Fruit fly (Drosophila melanogaster) whole organism, embryonic: ENCODE data around the gene CG15890.

Experiments
- Asciz ChIP-seq: fragments of 200-800 bp; sonication (Bioruptor generic); optimal IDR thresholded peaks from 2 replicates; lab custom pipeline; 2017; ENCODE audit warnings: missing biosample characterization, mild to moderate bottlenecking, missing genetic modification characterization, missing genetic modification reagents
- Atf-2 ChIP-seq: fragments of 200-800 bp; sonication (Bioruptor generic); optimal IDR thresholded peaks from 2 replicates; lab custom pipeline; 2016; ENCODE audit warnings: missing biosample characterization, missing genetic modification characterization
- BEAF-32 ChIP-seq: fragments of 200-800 bp; sonication (Bioruptor generic); optimal IDR thresholded peaks from 3 replicates; lab custom pipeline; 2017; ENCODE audit warnings: missing biosample characterization, missing genetic modification characterization, mild to moderate bottlenecking, moderate library complexity, missing genetic modification reagents
- CG10654 ChIP-seq: fragments of 200-800 bp; sonication (Bioruptor generic); optimal IDR thresholded peaks from 2 replicates; lab custom pipeline; 2016; ENCODE audit warnings: missing biosample characterization, missing genetic modification characterization
- CG10959 ChIP-seq: fragments of 200-800 bp; sonication (Bioruptor generic); IDR thresholded peaks from 2 replicates; pipeline ENCODE4 v1.3.6; 2022; ENCODE audit warnings: missing biosample characterization, missing genetic modification characterization
- CG11247 ChIP-seq: fragments of 200-800 bp; sonication (Bioruptor generic); IDR thresholded peaks from 2 replicates; pipeline ENCODE4 v1.3.6; 2022; ENCODE audit warnings: missing biosample characterization, missing genetic modification characterization
- CG14667 ChIP-seq: fragments of 200-800 bp; sonication (Bioruptor generic); IDR thresholded peaks from 2 replicates; pipeline ENCODE4 v1.3.6; 2022; ENCODE audit warnings: missing biosample characterization, missing genetic modification characterization
- CG14965 ChIP-seq: fragments of 200-800 bp; sonication (Bioruptor generic); optimal IDR thresholded peaks from 2 replicates; lab custom pipeline; 2016; ENCODE audit warnings: missing biosample characterization, missing genetic modification characterization, borderline replicate concordance
- CG15011 ChIP-seq: fragments of 200-800 bp; sonication (Bioruptor generic); optimal IDR thresholded peaks from 3 replicates; lab custom pipeline; 2018; ENCODE audit warnings: missing biosample characterization, mild to moderate bottlenecking, missing genetic modification characterization
- CG15601 ChIP-seq: fragments of 200-800 bp; sonication (Bioruptor generic); optimal IDR thresholded peaks from 3 replicates; lab custom pipeline; 2019; ENCODE audit warnings: missing biosample characterization, mild to moderate bottlenecking, missing genetic modification characterization, moderate library complexity
- CG1603 ChIP-seq: fragments of 200-800 bp; sonication (Bioruptor generic); optimal IDR thresholded peaks from 2 replicates; lab custom pipeline; 2019; ENCODE audit warnings: missing biosample characterization, mild to moderate bottlenecking, missing genetic modification characterization, moderate library complexity
- CG18011 ChIP-seq: fragments of 200-800 bp; sonication (Bioruptor generic); optimal IDR thresholded peaks from 2 replicates; lab custom pipeline; 2017; ENCODE audit warnings: missing biosample characterization, missing genetic modification characterization, mild to moderate bottlenecking, moderate library complexity, missing genotype
- CG2199 ChIP-seq: fragments of 200-800 bp; sonication (Bioruptor generic); IDR thresholded peaks from 3 replicates; pipeline ENCODE4 v1.3.6; 2022; ENCODE audit warnings: missing biosample characterization, missing genetic modification characterization
- CG31224 ChIP-seq: fragments of 200-800 bp; sonication (Bioruptor generic); IDR thresholded peaks from 2 replicates; pipeline ENCODE4 v1.3.6; 2022; ENCODE audit warnings: missing biosample characterization, missing genetic modification characterization
- CG31388 ChIP-seq: fragments of 200-800 bp; sonication (Bioruptor generic); optimal IDR thresholded peaks from 2 replicates; lab custom pipeline; 2016; ENCODE audit warnings: missing biosample characterization, missing genetic modification characterization
- CG3163 ChIP-seq: fragments of 200-800 bp; sonication (Bioruptor generic); optimal IDR thresholded peaks from 3 replicates; lab custom pipeline; 2016; ENCODE audit warnings: missing biosample characterization, missing genetic modification characterization
- CG3281 ChIP-seq: fragments of 200-800 bp; sonication (Bioruptor generic); optimal IDR thresholded peaks from 3 replicates; lab custom pipeline; 2017; ENCODE audit warnings: missing biosample characterization, mild to moderate bottlenecking, missing genetic modification characterization
- CG33213 ChIP-seq: fragments of 200-800 bp; sonication (Bioruptor generic); optimal IDR thresholded peaks from 3 replicates; lab custom pipeline; 2016; ENCODE audit warnings: missing biosample characterization, missing genetic modification characterization
- CG5953 ChIP-seq: fragments of 200-800 bp; sonication (Bioruptor generic); IDR thresholded peaks from 2 replicates; pipeline ENCODE4 v1.3.6; 2022; ENCODE audit warnings: missing biosample characterization, missing genetic modification characterization
- CG9437 ChIP-seq: fragments of 200-800 bp; sonication (Bioruptor generic); optimal IDR thresholded peaks from 2 replicates; lab custom pipeline; 2018; ENCODE audit warnings: missing biosample characterization, mild to moderate bottlenecking, missing genetic modification characterization
- CG9932 ChIP-seq: fragments of 200-800 bp; sonication (Bioruptor generic); IDR thresholded peaks from 2 replicates; pipeline ENCODE4 v1.3.6; 2022; ENCODE audit warnings: missing biosample characterization, missing genetic modification characterization
- D19B ChIP-seq: fragments of 200-800 bp; sonication (Bioruptor generic); optimal IDR thresholded peaks from 2 replicates; lab custom pipeline; 2017; ENCODE audit warnings: missing biosample characterization, mild to moderate bottlenecking, missing genetic modification characterization
- Dp ChIP-seq: fragments of 200-800 bp; sonication (Bioruptor generic); optimal IDR thresholded peaks from 2 replicates; lab custom pipeline; 2018; ENCODE audit warnings: missing biosample characterization, mild to moderate bottlenecking, missing genetic modification characterization, moderate library complexity
- Fer1 ChIP-seq: fragments of 200-800 bp; sonication (Bioruptor generic); optimal IDR thresholded peaks from 2 replicates; lab custom pipeline; 2017; ENCODE audit warnings: missing biosample characterization, mild to moderate bottlenecking, missing genetic modification characterization
- H15 ChIP-seq: fragments of 200-800 bp; sonication (Bioruptor generic); IDR thresholded peaks from 3 replicates; pipeline ENCODE4 v1.3.6; 2022; ENCODE audit warnings: missing biosample characterization, missing genetic modification characterization
- Hand ChIP-seq: fragments of 200-800 bp; sonication (Bioruptor generic); optimal IDR thresholded peaks from 2 replicates; lab custom pipeline; 2017; ENCODE audit warnings: mild to moderate bottlenecking, missing biosample characterization, missing genetic modification reagents, missing genetic modification characterization
- Hr51 ChIP-seq, 2 experiments: fragments of 200-800 bp; sonication (Bioruptor generic); optimal IDR thresholded peaks; 2 replicates in 1 of 2; 3 replicates in 1 of 2; lab custom pipeline; 2016 to 2018; ENCODE audit warnings: missing biosample characterization in 2 of 2, missing genetic modification characterization in 2 of 2, mild to moderate bottlenecking in 1 of 2, moderate library complexity in 1 of 2
- NK7.1 ChIP-seq: fragments of 200-800 bp; sonication (Bioruptor generic); optimal IDR thresholded peaks from 3 replicates; lab custom pipeline; 2016; ENCODE audit warnings: missing biosample characterization, missing genetic modification characterization
- Ravus ChIP-seq: fragments of 200-800 bp; sonication (Bioruptor generic); IDR thresholded peaks from 2 replicates; pipeline ENCODE4 v1.3.6; 2022; ENCODE audit warnings: missing biosample characterization, missing genetic modification characterization
- Sin3A ChIP-seq: fragments of >200 bp; optimal IDR thresholded peaks from 2 replicates; lab custom pipeline; 2018
- Six4 ChIP-seq: fragments of 200-800 bp; sonication (Bioruptor generic); optimal IDR thresholded peaks from 2 replicates; lab custom pipeline; 2016; ENCODE audit warnings: missing biosample characterization, missing genetic modification characterization
- Usf ChIP-seq: fragments of 200-800 bp; sonication (Bioruptor generic); optimal IDR thresholded peaks from 2 replicates; lab custom pipeline; 2017; ENCODE audit warnings: missing genotype, missing biosample characterization, missing genetic modification characterization
- br ChIP-seq: fragments of >200 bp; optimal IDR thresholded peaks from 2 replicates; lab custom pipeline; 2017
- chif ChIP-seq, 2 experiments: fragments of 200-800 bp; sonication (Bioruptor generic); optimal IDR thresholded peaks; 3 replicates each; lab custom pipeline; 2016; ENCODE audit warnings: missing biosample characterization in 2 of 2, missing genetic modification characterization in 2 of 2
- chm ChIP-seq: fragments of 200-800 bp; sonication (Bioruptor generic); IDR thresholded peaks from 2 replicates; pipeline ENCODE4 v1.3.6; 2022; ENCODE audit warnings: missing biosample characterization, missing genetic modification characterization
- ci ChIP-seq: fragments of 200-800 bp; sonication (Bioruptor generic); IDR thresholded peaks from 3 replicates; pipeline ENCODE4 v1.3.6; 2022; ENCODE audit warnings: missing biosample characterization, missing genetic modification characterization
- croc ChIP-seq: fragments of 200-800 bp; sonication (Bioruptor generic); conservative IDR thresholded peaks from 3 replicates; pipeline ENCODE4 v1.3.6; 2022; ENCODE audit warnings: missing biosample characterization, missing genetic modification characterization
- esg ChIP-seq: fragments of 200-800 bp; sonication (Bioruptor generic); conservative IDR thresholded peaks from 2 replicates; pipeline ENCODE4 v1.3.6; 2022; ENCODE audit warnings: missing biosample characterization, missing genetic modification characterization
- fd64A ChIP-seq: fragments of 200-800 bp; sonication (Bioruptor generic); optimal IDR thresholded peaks from 3 replicates; lab custom pipeline; 2018; ENCODE audit warnings: missing biosample characterization, mild to moderate bottlenecking, missing genetic modification characterization
- gce ChIP-seq: fragments of 200-800 bp; sonication (Bioruptor generic); IDR thresholded peaks from 3 replicates; pipeline ENCODE4 v1.3.6; 2022; ENCODE audit warnings: missing biosample characterization, missing genetic modification characterization
- gcm ChIP-seq: fragments of 200-800 bp; sonication (Bioruptor generic); optimal IDR thresholded peaks from 2 replicates; lab custom pipeline; 2019; ENCODE audit warnings: missing biosample characterization, mild to moderate bottlenecking, missing genetic modification characterization, moderate library complexity
- grau ChIP-seq: fragments of 200-800 bp; optimal IDR thresholded peaks from 3 replicates; lab custom pipeline; 2019; ENCODE audit warnings: missing biosample characterization, mild to moderate bottlenecking, missing genetic modification characterization, moderate library complexity
- gsb-n ChIP-seq: fragments of 200-800 bp; sonication (Bioruptor generic); optimal IDR thresholded peaks from 3 replicates; lab custom pipeline; 2018; ENCODE audit warnings: missing biosample characterization, mild to moderate bottlenecking, missing genetic modification characterization
- lilli ChIP-seq: fragments of 200-800 bp; sonication (Bioruptor generic); optimal IDR thresholded peaks from 3 replicates; lab custom pipeline; 2016; ENCODE audit warnings: missing biosample characterization, missing genetic modification characterization
- nerfin-2 ChIP-seq: fragments of 200-800 bp; sonication (Bioruptor generic); IDR thresholded peaks from 2 replicates; pipeline ENCODE4 v1.3.6; 2022; ENCODE audit warnings: missing biosample characterization, missing genetic modification characterization; ENCODE audit not compliant: partially characterized antibody
- nmo ChIP-seq: fragments of 200-800 bp; sonication (Bioruptor generic); optimal IDR thresholded peaks from 2 replicates; lab custom pipeline; 2018; ENCODE audit warnings: missing biosample characterization, mild to moderate bottlenecking, missing genetic modification characterization, moderate library complexity
- onecut ChIP-seq: fragments of 200-800 bp; sonication (Bioruptor generic); IDR thresholded peaks from 2 replicates; pipeline ENCODE4 v1.3.6; 2022; ENCODE audit warnings: missing biosample characterization, missing genetic modification characterization
- pho ChIP-seq: fragments of 200-800 bp; sonication (Bioruptor generic); optimal IDR thresholded peaks from 2 replicates; lab custom pipeline; 2016; ENCODE audit warnings: missing biosample characterization, missing genetic modification characterization
- psq ChIP-seq: fragments of 200-800 bp; sonication (Bioruptor generic); optimal IDR thresholded peaks from 2 replicates; lab custom pipeline; 2017; ENCODE audit warnings: missing biosample characterization, missing genetic modification characterization
- pzg ChIP-seq: fragments of 200-800 bp; sonication (Bioruptor generic); optimal IDR thresholded peaks from 3 replicates; lab custom pipeline; 2018; ENCODE audit warnings: missing biosample characterization, mild to moderate bottlenecking, missing genetic modification characterization, moderate library complexity
- repo ChIP-seq: fragments of 200-800 bp; sonication (Bioruptor generic); optimal IDR thresholded peaks from 2 replicates; lab custom pipeline; 2016; ENCODE audit warnings: missing biosample characterization, missing genetic modification characterization
- zfh2 ChIP-seq: fragments of 200-800 bp; sonication (Bioruptor generic); optimal IDR thresholded peaks from 2 replicates; lab custom pipeline; 2016; ENCODE audit warnings: missing biosample characterization, missing genetic modification characterization

The CG15890 gene

DNA sequence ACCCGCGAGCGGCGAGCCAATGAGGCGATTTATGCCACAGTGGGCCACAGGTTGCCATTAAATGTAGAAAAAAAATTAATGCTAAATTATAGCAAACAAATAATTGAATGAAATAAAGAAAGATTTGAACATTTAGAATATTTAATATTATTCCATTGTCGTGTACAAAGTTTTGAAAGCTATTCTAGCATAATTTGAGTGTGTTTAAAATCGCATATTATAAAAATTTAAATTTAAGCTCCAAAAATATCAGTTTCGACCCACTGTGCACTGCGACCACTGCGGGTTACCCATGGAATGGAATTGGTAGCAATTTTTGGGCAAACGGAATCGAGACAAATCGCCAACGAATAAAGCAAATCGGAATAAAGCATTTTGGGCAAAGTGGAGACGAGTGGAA, 21.8 kb downstream of the CG15890 start (continued):
- TF ChIP-seq Hr51 (GFP tag; optimal IDR thresholded peaks at IDR 0.05; lab: Kevin White, UChicago): peak; percentile 1 to 68
- no peak for TF ChIP-seq Usf (GFP tag; lab: Kevin White, UChicago)
- no peak for TF ChIP-seq Hand
- peak; percentile 10 for TF ChIP-seq CG3281
- TF ChIP-seq chm (GFP tag; lab: Robert Waterston, UW): no peak
- peak; percentile 32 for TF ChIP-seq Asciz (GFP tag; lab: Kevin White, UChicago)
- no peak for TF ChIP-seq psq (GFP tag; lab: Kevin White, UChicago)
- TF ChIP-seq chif (GFP tag; optimal IDR thresholded peaks at IDR 0.05; lab: Kevin White, UChicago): no peak
- no peak; the same call in 1 of the 2 replicates for TF ChIP-seq Ravus
- no peak for TF ChIP-seq CG14965
- no peak for TF ChIP-seq zfh2 (GFP tag; lab: Kevin White, UChicago)
- no peak for TF ChIP-seq Sin3A (lab: Kevin White, UChicago)
- TF ChIP-seq nerfin-2 (GFP tag; lab: Robert Waterston, UW): no peak
- TF ChIP-seq lilli (GFP tag; lab: Kevin White, UChicago): no peak
- no peak for TF ChIP-seq CG3163
- peak; percentile 70 for TF ChIP-seq gsb-n (tag; lab: Kevin White, UChicago)
- 0 out of 3 replicates have a peak, but pooled peaks have one; percentile 23 for TF ChIP-seq ci (GFP tag; lab: Robert Waterston, UW)
- TF ChIP-seq esg (GFP tag; lab: Robert Waterston, UW): peak; percentile 43
- TF ChIP-seq repo (GFP tag; lab: Kevin White, UChicago): no peak
- no peak for TF ChIP-seq CG9932 (GFP tag; lab: Robert Waterston, UW)
- no peak for TF ChIP-seq CG14667 (GFP tag; lab: Robert Waterston, UW)
- no peak for TF ChIP-seq CG18011
- TF ChIP-seq BEAF-32 (GFP tag; lab: Kevin White, UChicago): no peak
- TF ChIP-seq CG33213 (GFP tag; lab: Kevin White, UChicago): no peak
- TF ChIP-seq NK7.1 (GFP tag; lab: Kevin White, UChicago): no peak
- TF ChIP-seq CG5953 (GFP tag; lab: Robert Waterston, UW): no peak
- peak; percentile 36 for TF ChIP-seq CG10959
- no peak for TF ChIP-seq br (lab: Kevin White, UChicago)
- no peak for TF ChIP-seq Atf-2 (GFP tag; lab: Kevin White, UChicago)
- 0 out of 3 replicates have a peak, but pooled peaks have one; percentile 16 for TF ChIP-seq H15 (GFP tag; lab: Robert Waterston, UW)
- no peak for TF ChIP-seq fd64A
- TF ChIP-seq CG15601 (tag; lab: Kevin White, UChicago): peak; percentile 18
- peak; percentile 14 for TF ChIP-seq CG15011
- peak; percentile 56 for TF ChIP-seq CG9437 (GFP tag; lab: Kevin White, UChicago)
- TF ChIP-seq CG11247 (GFP tag; lab: Robert Waterston, UW): 0 out of 2 replicates have a peak, but pooled peaks have one; percentile 36
- TF ChIP-seq Fer1: peak; percentile 47
- no peak for TF ChIP-seq CG1603 (tag; lab: Kevin White, UChicago)
- TF ChIP-seq CG2199: no peak
- peak; percentile 38 for TF ChIP-seq gcm
- TF ChIP-seq pho: no peak
- TF ChIP-seq nmo (GFP tag; lab: Kevin White, UChicago): peak; percentile 83
- TF ChIP-seq grau (tag; lab: Kevin White, UChicago): peak; percentile 65
- peak; percentile 12; the same call in 1 of the 2 replicates for TF ChIP-seq CG31224 (GFP tag; lab: Robert Waterston, UW)
- TF ChIP-seq CG10654 (GFP tag; lab: Kevin White, UChicago): peak; percentile 6
- TF ChIP-seq Six4 (GFP tag; lab: Kevin White, UChicago): no peak
- TF ChIP-seq onecut (GFP tag; lab: Robert Waterston, UW): peak; percentile 45; the same call in 1 of the 2 replicates
- no peak for TF ChIP-seq CG31388
- TF ChIP-seq gce (GFP tag; lab: Robert Waterston, UW): no peak
- no peak for TF ChIP-seq Dp (GFP tag; lab: Kevin White, UChicago)
- TF ChIP-seq pzg: no peak
- peak; percentile 55; the same call in 2 of the 3 replicates for TF ChIP-seq croc (GFP tag; lab: Robert Waterston, UW)
- TF ChIP-seq D19B (GFP tag; lab: Kevin White, UChicago): no peak
